Fruit fly (Drosophila melanogaster) whole organism, prepupa: Measurements from ENCODE around the gene Dsp1.

Experiments used
- CG11294 ChIP-seq: fragments of 200-800 bp; sonication (Bioruptor generic); IDR thresholded peaks from 2 replicates; pipeline ENCODE4 v1.3.6; 2022; ENCODE audit warnings: missing biosample characterization, missing genetic modification characterization
- CG11762 ChIP-seq: fragments of 200-800 bp; sonication (Bioruptor generic); optimal IDR thresholded peaks from 3 replicates; lab custom pipeline; 2016; ENCODE audit warnings: missing biosample characterization, missing genetic modification characterization; ENCODE audit not compliant: insufficient read depth
- CG31627 ChIP-seq: fragments of 200-800 bp; sonication (Bioruptor generic); optimal IDR thresholded peaks from 3 replicates; lab custom pipeline; 2016; ENCODE audit warnings: missing biosample characterization, missing genetic modification characterization
- Lpt ChIP-seq: fragments of 200-800 bp; sonication (Bioruptor generic); optimal IDR thresholded peaks from 3 replicates; lab custom pipeline; 2016; ENCODE audit warnings: missing biosample characterization, missing genetic modification characterization
- fd85E ChIP-seq: fragments of 200-800 bp; sonication (Bioruptor generic); optimal IDR thresholded peaks from 3 replicates; lab custom pipeline; 2016; ENCODE audit warnings: missing biosample characterization, missing genetic modification characterization
- lz ChIP-seq: fragments of 200-800 bp; sonication (Bioruptor generic); optimal IDR thresholded peaks from 3 replicates; lab custom pipeline; 2016; ENCODE audit warnings: missing biosample characterization, missing genetic modification characterization
- salr ChIP-seq, 2 experiments: fragments of 200-800 bp; sonication (Bioruptor generic); optimal IDR thresholded peaks; 3 replicates each; lab custom pipeline; 2016 to 2018; ENCODE audit warnings: missing biosample characterization in 2 of 2, missing genetic modification characterization in 2 of 2, mild to moderate bottlenecking in 1 of 2
- svp ChIP-seq: fragments of 200-800 bp; sonication (Bioruptor generic); peaks from one replicate; lab custom pipeline; 2016; ENCODE audit warnings: missing biosample characterization, missing genetic modification characterization

DNA sequence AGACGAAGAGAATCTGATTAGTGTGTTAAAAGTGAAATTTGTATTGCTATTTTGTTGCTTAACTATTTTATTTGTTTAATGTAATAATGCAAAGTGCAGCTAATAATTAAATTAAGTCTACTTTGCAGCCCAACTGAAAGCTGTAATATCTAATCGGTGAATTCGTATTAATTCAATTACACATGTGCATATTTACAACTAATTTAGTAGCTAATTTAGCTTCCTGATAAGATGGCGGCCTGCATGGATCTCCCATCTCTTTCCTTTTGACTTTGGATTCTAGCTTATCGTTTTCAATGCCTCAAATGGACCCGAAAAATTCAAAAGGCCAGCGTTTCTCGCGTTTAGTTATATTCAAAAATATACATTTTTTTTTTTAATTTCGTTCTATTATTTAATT, 23.6 kb upstream of the Dsp1 start:
- TF ChIP-seq lz (GFP tag; lab: Kevin White, UChicago) (no peak), fd85E (GFP tag; lab: Kevin White, UChicago) (no peak), CG31627 (GFP tag; lab: Kevin White, UChicago) (no peak), svp (GFP tag; lab: Kevin White, UChicago) (no peak), CG11762 (GFP tag; lab: Kevin White, UChicago) (no peak), salr (GFP tag; optimal IDR thresholded peaks at IDR 0.05; lab: Kevin White, UChicago) (no peak), CG11294 (no peak), Lpt (GFP tag; lab: Kevin White, UChicago) (no peak)
